Worm (Caenorhabditis elegans) whole organism, young adult: ENCODE measurements around the gene nhr-290.

Experiments used
- dox-1 ChIP-seq: fragments of 200-800 bp; sonication (Bioruptor generic); IDR thresholded peaks from 2 replicates; pipeline ENCODE4 v1.3.6; 2022; ENCODE audit warnings: missing genetic modification reagents, missing genetic modification characterization, missing compliant biosample characterization
- madf-6 ChIP-seq: fragments of 200-800 bp; sonication (Bioruptor generic); IDR thresholded peaks from 2 replicates; pipeline ENCODE4 v1.3.6; 2022; ENCODE audit warnings: missing genetic modification reagents, missing genetic modification characterization, missing compliant biosample characterization
- somi-1 ChIP-seq: fragments of 200-800 bp; sonication (Bioruptor generic); optimal IDR thresholded peaks from 2 replicates; lab custom pipeline; 2018; ENCODE audit warnings: mild to moderate bottlenecking, missing genetic modification characterization, missing compliant biosample characterization

DNA sequence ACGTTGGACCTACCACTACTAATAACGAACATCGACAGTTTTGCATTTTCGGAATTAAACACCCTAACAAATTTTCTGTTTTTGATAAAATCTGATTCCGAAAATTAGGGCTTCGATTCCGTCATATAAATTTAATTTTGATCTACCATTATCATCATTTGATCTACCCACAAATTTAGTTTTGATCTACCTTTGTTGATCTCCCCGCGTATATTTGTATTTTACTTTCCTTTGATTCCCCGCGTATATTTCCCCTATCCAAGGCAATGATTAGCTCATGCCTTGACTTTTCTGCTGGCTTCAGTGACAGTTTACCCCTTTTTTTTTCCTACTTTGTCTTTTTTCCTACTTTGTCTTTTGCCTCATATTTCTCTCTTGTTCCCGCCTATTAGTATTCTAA, 15.9 kb downstream of the nhr-290 start:
- TF ChIP-seq somi-1 (GFP tag; lab: Kevin White, UChicago) (no peak), madf-6 (peak; percentile 78), dox-1 (no peak)
